ENCODE assay signal across 1 fruit fly cellular context in genomic region chrX:13143100-13143499, dm6.
TF ChIP-seq lines count a peak whose summit lies in the region.

No protein-coding gene starts in this region.

TF ChIP-seq in whole organism, embryonic, 481 proteins besides CTCF, POLR2A, EP300 and RAD21 (continued from another document):
- TF ChIP-seq eve (GFP tag; optimal IDR thresholded peaks at IDR 0.05; lab: Kevin White, UChicago), result peak in 1 of 2 experiments; percentile 50
- TF ChIP-seq CG18476 (GFP tag; optimal IDR thresholded peaks at IDR 0.05; lab: Kevin White, UChicago), result no peak
- TF ChIP-seq zfh1 (GFP tag; IDR thresholded peaks at IDR 0.05; lab: Robert Waterston, UW), result 0 out of 3 replicates have a peak, but pooled peaks have one; percentile 17
- TF ChIP-seq fu2 (GFP tag; optimal IDR thresholded peaks at IDR 0.05; lab: Kevin White, UChicago), result no peak
- TF ChIP-seq NK7.1 (GFP tag; optimal IDR thresholded peaks at IDR 0.05; lab: Kevin White, UChicago), result no peak
- TF ChIP-seq Chrac-16 (GFP tag; optimal IDR thresholded peaks at IDR 0.05; lab: Kevin White, UChicago), result peak; percentile 20
- TF ChIP-seq esg (GFP tag; conservative IDR thresholded peaks at IDR 0.05; lab: Robert Waterston, UW), result peak; percentile 43; the same call in 1 of the 2 replicates
- TF ChIP-seq fd96Cb (tag; optimal IDR thresholded peaks at IDR 0.05; lab: Kevin White, UChicago), result peak; percentile 50
- TF ChIP-seq zen (tag; optimal IDR thresholded peaks at IDR 0.05; lab: Kevin White, UChicago), result peak; percentile 81
- TF ChIP-seq ro (GFP tag; IDR thresholded peaks at IDR 0.05; lab: Robert Waterston, UW), result 0 out of 2 replicates have a peak, but pooled peaks have one; percentile 15
- TF ChIP-seq CG7786 (GFP tag; optimal IDR thresholded peaks at IDR 0.05; lab: Kevin White, UChicago), result no peak
- peak; percentile 37 for TF ChIP-seq oc (tag; optimal IDR thresholded peaks at IDR 0.05; lab: Kevin White, UChicago)
- TF ChIP-seq CG9215 (GFP tag; IDR thresholded peaks at IDR 0.05; lab: Robert Waterston, UW), result no peak
- TF ChIP-seq knrl (GFP tag; IDR thresholded peaks at IDR 0.05; lab: Robert Waterston, UW; ENCODE audit: partially characterized antibody), result no peak
- peak; percentile 68 for TF ChIP-seq CG11696 (GFP tag; IDR thresholded peaks at IDR 0.05; lab: Robert Waterston, UW)
- no peak for TF ChIP-seq grn (GFP tag; optimal IDR thresholded peaks at IDR 0.05; lab: Kevin White, UChicago)
- TF ChIP-seq NC2β (GFP tag; optimal IDR thresholded peaks at IDR 0.05; lab: Kevin White, UChicago), result no peak
- TF ChIP-seq Blimp-1 (GFP tag; optimal IDR thresholded peaks at IDR 0.05; lab: Kevin White, UChicago), result peak; percentile 28
- TF ChIP-seq CG17361 (GFP tag; IDR thresholded peaks at IDR 0.05; lab: Robert Waterston, UW), result 0 out of 3 replicates have a peak, but pooled peaks have one; percentile 36
- TF ChIP-seq CG10979 (tag; optimal IDR thresholded peaks at IDR 0.05; lab: Kevin White, UChicago), result peak; percentile 33
- peak; percentile 35 for TF ChIP-seq grau (tag; optimal IDR thresholded peaks at IDR 0.05; lab: Kevin White, UChicago)
- TF ChIP-seq CG4730 (GFP tag; IDR thresholded peaks at IDR 0.05; lab: Robert Waterston, UW), result peak; percentile 54
- no peak for TF ChIP-seq CG42726 (GFP tag; IDR thresholded peaks at IDR 0.05; lab: Robert Waterston, UW; ENCODE audit: partially characterized antibody)
- no peak for TF ChIP-seq Dref (GFP tag; IDR thresholded peaks at IDR 0.05; lab: Robert Waterston, UW)
- TF ChIP-seq Dfd (GFP tag; optimal IDR thresholded peaks at IDR 0.05; lab: Kevin White, UChicago), result no peak
- 0 out of 3 replicates have a peak, but pooled peaks have one; percentile 30 for TF ChIP-seq otp (GFP tag; IDR thresholded peaks at IDR 0.05; lab: Robert Waterston, UW)
- TF ChIP-seq Oli (tag; optimal IDR thresholded peaks at IDR 0.05; lab: Kevin White, UChicago), result peak; percentile 59
- no peak for TF ChIP-seq CG12769 (tag; optimal IDR thresholded peaks at IDR 0.05; lab: Kevin White, UChicago)
- no peak for TF ChIP-seq Optix (GFP tag; IDR thresholded peaks at IDR 0.05; lab: Robert Waterston, UW)
- 0 out of 2 replicates have a peak, but pooled peaks have one; percentile 53 for TF ChIP-seq CG14441 (GFP tag; IDR thresholded peaks at IDR 0.05; lab: Robert Waterston, UW)
- TF ChIP-seq prd (optimal IDR thresholded peaks at IDR 0.05; lab: Kevin White, UChicago), result no peak
- TF ChIP-seq prd (GFP tag; IDR thresholded peaks at IDR 0.05; lab: Robert Waterston, UW), result peak; percentile 84
- TF ChIP-seq CG17328 (GFP tag; IDR thresholded peaks at IDR 0.05; lab: Robert Waterston, UW), result peak; percentile 59
- TF ChIP-seq corto (GFP tag; optimal IDR thresholded peaks at IDR 0.05; lab: Kevin White, UChicago), result no peak
- TF ChIP-seq CG12744 (GFP tag; optimal IDR thresholded peaks at IDR 0.05; lab: Kevin White, UChicago), result no peak
- no peak for TF ChIP-seq CG4707 (GFP tag; optimal IDR thresholded peaks at IDR 0.05; lab: Kevin White, UChicago)
- no peak for TF ChIP-seq CkIIα-i1 (GFP tag; IDR thresholded peaks at IDR 0.05; lab: Robert Waterston, UW)
- peak; percentile 55 for TF ChIP-seq CG13424 (tag; optimal IDR thresholded peaks at IDR 0.05; lab: Kevin White, UChicago)
- TF ChIP-seq kni (GFP tag; optimal IDR thresholded peaks at IDR 0.05; lab: Kevin White, UChicago), result no peak
- TF ChIP-seq CG11456 (GFP tag; IDR thresholded peaks at IDR 0.05; lab: Robert Waterston, UW), result 0 out of 3 replicates have a peak, but pooled peaks have one; percentile 40
- TF ChIP-seq Bteb2 (GFP tag; optimal IDR thresholded peaks at IDR 0.05; lab: Kevin White, UChicago), result no peak
- no peak for TF ChIP-seq Fer1 (GFP tag; optimal IDR thresholded peaks at IDR 0.05; lab: Kevin White, UChicago)
- peak; percentile 45 for TF ChIP-seq Sox100B (GFP tag; optimal IDR thresholded peaks at IDR 0.05; lab: Kevin White, UChicago)
- 0 out of 3 replicates have a peak, but pooled peaks have one; percentile 31 for TF ChIP-seq ase (GFP tag; IDR thresholded peaks at IDR 0.05; lab: Robert Waterston, UW)
- no peak for TF ChIP-seq CG6791 (GFP tag; IDR thresholded peaks at IDR 0.05; lab: Robert Waterston, UW; ENCODE audit: partially characterized antibody)
- peak; percentile 89 for TF ChIP-seq Drgx (GFP tag; IDR thresholded peaks at IDR 0.05; lab: Robert Waterston, UW)
- no peak for TF ChIP-seq gt (GFP tag; IDR thresholded peaks at IDR 0.05; lab: Robert Waterston, UW)
- 0 out of 2 replicates have a peak, but pooled peaks have one; percentile 17 for TF ChIP-seq ttk (GFP tag; IDR thresholded peaks at IDR 0.05; lab: Robert Waterston, UW)
- TF ChIP-seq CG4404 (GFP tag; IDR thresholded peaks at IDR 0.05; lab: Robert Waterston, UW), result peak; percentile 39
- peak; percentile 39 for TF ChIP-seq PHDP (tag; optimal IDR thresholded peaks at IDR 0.05; lab: Kevin White, UChicago)
- TF ChIP-seq gcm (GFP tag; optimal IDR thresholded peaks at IDR 0.05; lab: Kevin White, UChicago), result peak; percentile 28
- no peak for TF ChIP-seq CG43689 (GFP tag; IDR thresholded peaks at IDR 0.05; lab: Robert Waterston, UW)
- no peak for TF ChIP-seq CG34376 (GFP tag; optimal IDR thresholded peaks at IDR 0.05; lab: Kevin White, UChicago)
- peak; percentile 41 for TF ChIP-seq CG1603 (tag; optimal IDR thresholded peaks at IDR 0.05; lab: Kevin White, UChicago)
- no peak for TF ChIP-seq CG4617 (GFP tag; optimal IDR thresholded peaks at IDR 0.05; lab: Kevin White, UChicago; ENCODE audit: borderline replicate concordance)
- TF ChIP-seq nerfin-1 (tag; optimal IDR thresholded peaks at IDR 0.05; lab: Kevin White, UChicago), result peak; percentile 11
- TF ChIP-seq lilli (GFP tag; optimal IDR thresholded peaks at IDR 0.05; lab: Kevin White, UChicago), result no peak
- TF ChIP-seq Rfx (GFP tag; IDR thresholded peaks at IDR 0.05; lab: Robert Waterston, UW), result no peak
- peak; percentile 67 for TF ChIP-seq gem (tag; optimal IDR thresholded peaks at IDR 0.05; lab: Kevin White, UChicago)
- no peak for TF ChIP-seq unc-4 (GFP tag; IDR thresholded peaks at IDR 0.05; lab: Robert Waterston, UW; ENCODE audit: partially characterized antibody)
- TF ChIP-seq inv (GFP tag; IDR thresholded peaks at IDR 0.05; lab: Robert Waterston, UW; ENCODE audit: partially characterized antibody), result no peak
